Fruit fly (Drosophila melanogaster): ENCODE data around the gene CG12347.

The CG12347 gene

dm6 chr3R:17949362-17950121, 43.3 kb downstream of the CG12347 start:
- TF ChIP-seq CG8301 (tag; optimal IDR thresholded peaks at IDR 0.05) (peak; percentile 52), CG15710 (tag; optimal IDR thresholded peaks at IDR 0.05) (peak; percentile 53), Ets98B (GFP tag; IDR thresholded peaks at IDR 0.05) (peak; percentile 39; the same call in 1 of the 2 replicates), fd96Ca (GFP tag; IDR thresholded peaks at IDR 0.05) (peak; percentile 77), gl (tag; optimal IDR thresholded peaks at IDR 0.05) (no peak), rn (GFP tag; IDR thresholded peaks at IDR 0.05) (no peak), Pif1A (GFP tag; optimal IDR thresholded peaks at IDR 0.05) (peak; percentile 68), CG8159 (tag; optimal IDR thresholded peaks at IDR 0.05) (peak; percentile 61), CG10348 (GFP tag; IDR thresholded peaks at IDR 0.05) (0 out of 2 replicates have a peak, but pooled peaks have one; percentile 33), CG13204 (GFP tag; optimal IDR thresholded peaks at IDR 0.05) (no peak), CG12605 (GFP tag; IDR thresholded peaks at IDR 0.05) (no peak), EcR (GFP tag; optimal IDR thresholded peaks at IDR 0.05) (no peak), CG14655 (GFP tag; optimal IDR thresholded peaks at IDR 0.05) (peak; percentile 64), Pif1B (GFP tag; optimal IDR thresholded peaks at IDR 0.05) (peak; percentile 46), Snoo (tag; optimal IDR thresholded peaks at IDR 0.05) (peak; percentile 59), CG9948 (tag; optimal IDR thresholded peaks at IDR 0.05) (peak; percentile 53), D1 (tag; optimal IDR thresholded peaks at IDR 0.05) (no peak), CG4496 (GFP tag; IDR thresholded peaks at IDR 0.05) (peak; percentile 67), CG17806 (tag; optimal IDR thresholded peaks at IDR 0.05) (peak; percentile 44), CG34367 (tag; optimal IDR thresholded peaks at IDR 0.05) (peak; percentile 16), CG32121 (GFP tag; IDR thresholded peaks at IDR 0.05) (peak; percentile 72)

DNA sequence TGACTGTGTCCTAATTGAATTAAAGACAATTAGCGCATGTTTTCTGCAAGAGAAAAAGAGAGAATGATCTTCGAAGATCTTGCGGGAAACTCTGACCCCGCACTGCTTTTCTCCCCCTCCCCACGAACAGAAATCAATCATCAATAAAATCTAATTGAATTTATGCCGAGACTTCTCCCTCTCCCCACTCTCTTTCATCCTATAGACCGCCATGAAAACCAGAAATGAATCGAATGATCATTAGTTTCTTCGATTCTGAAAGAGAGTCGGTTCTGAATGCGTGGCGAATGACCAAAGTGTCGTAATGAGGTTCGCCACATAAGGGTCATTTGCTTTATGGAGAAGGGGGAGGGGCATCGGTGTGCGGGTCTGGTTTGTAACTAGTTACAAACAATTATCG, 44.2 kb downstream of the CG12347 start:
- TF ChIP-seq Ets98B (GFP tag; IDR thresholded peaks at IDR 0.05) (no peak), CG32121 (GFP tag; IDR thresholded peaks at IDR 0.05) (no peak), Pif1B (GFP tag; optimal IDR thresholded peaks at IDR 0.05) (no peak), Snoo (tag; optimal IDR thresholded peaks at IDR 0.05) (no peak), D1 (tag; optimal IDR thresholded peaks at IDR 0.05) (no peak), CG12605 (GFP tag; IDR thresholded peaks at IDR 0.05) (no peak), CG15710 (tag; optimal IDR thresholded peaks at IDR 0.05) (no peak), EcR (GFP tag; optimal IDR thresholded peaks at IDR 0.05) (no peak), Pif1A (GFP tag; optimal IDR thresholded peaks at IDR 0.05) (no peak), CG8301 (tag; optimal IDR thresholded peaks at IDR 0.05) (no peak), CG8159 (tag; optimal IDR thresholded peaks at IDR 0.05) (no peak), CG4496 (GFP tag; IDR thresholded peaks at IDR 0.05) (no peak), CG14655 (GFP tag; optimal IDR thresholded peaks at IDR 0.05) (no peak), rn (GFP tag; IDR thresholded peaks at IDR 0.05) (no peak), gl (tag; optimal IDR thresholded peaks at IDR 0.05) (no peak), CG10348 (GFP tag; IDR thresholded peaks at IDR 0.05) (no peak)

DNA sequence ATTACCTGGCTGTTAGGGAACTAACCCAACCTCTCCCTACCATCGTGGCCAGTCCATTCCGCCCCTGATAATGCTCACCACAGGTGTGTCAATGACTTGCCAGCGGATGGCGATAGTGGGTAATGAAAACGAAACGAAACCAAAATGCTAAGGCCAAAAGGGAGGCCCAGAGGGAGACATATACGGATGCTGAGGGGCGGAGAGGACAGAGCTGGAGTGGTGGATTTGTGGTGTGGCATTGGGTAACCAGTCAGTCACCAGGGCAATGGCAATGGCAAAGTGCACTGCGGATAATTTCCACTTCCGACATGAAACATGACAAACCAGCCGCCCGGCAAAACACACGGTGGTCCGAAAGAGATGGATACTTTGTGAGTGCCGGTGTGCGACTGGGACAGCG, 45.0 kb downstream of the CG12347 start:
- TF ChIP-seq D1 (tag; optimal IDR thresholded peaks at IDR 0.05) (no peak), EcR (GFP tag; optimal IDR thresholded peaks at IDR 0.05) (peak; percentile 29), rn (GFP tag; IDR thresholded peaks at IDR 0.05) (no peak), CG10348 (GFP tag; IDR thresholded peaks at IDR 0.05) (no peak)

dm6 chr3R:17951780-17952179, 45.5 kb downstream of the CG12347 start:
- peak; percentile 40 for TF ChIP-seq CG8159 (tag; optimal IDR thresholded peaks at IDR 0.05)
- TF ChIP-seq CG14655 (GFP tag; optimal IDR thresholded peaks at IDR 0.05) = peak; percentile 16
- no peak for TF ChIP-seq Ets98B (GFP tag; IDR thresholded peaks at IDR 0.05)
- TF ChIP-seq CG4496 (GFP tag; IDR thresholded peaks at IDR 0.05) = no peak

dm6 chr3R:17952412-17952811, 46.2 kb downstream of the CG12347 start:
- no peak for TF ChIP-seq fd96Ca (GFP tag; IDR thresholded peaks at IDR 0.05)
- no peak for TF ChIP-seq Pif1A (GFP tag; optimal IDR thresholded peaks at IDR 0.05)
- TF ChIP-seq CG34367 (tag; optimal IDR thresholded peaks at IDR 0.05) = no peak
- no peak for TF ChIP-seq CG9948 (tag; optimal IDR thresholded peaks at IDR 0.05)
- TF ChIP-seq CG4496 (GFP tag; IDR thresholded peaks at IDR 0.05) = no peak
- no peak for TF ChIP-seq Snoo (tag; optimal IDR thresholded peaks at IDR 0.05)
- no peak for TF ChIP-seq gl (tag; optimal IDR thresholded peaks at IDR 0.05)
- TF ChIP-seq CG17806 (tag; optimal IDR thresholded peaks at IDR 0.05) = no peak
- TF ChIP-seq CG14655 (GFP tag; optimal IDR thresholded peaks at IDR 0.05) = no peak
- no peak for TF ChIP-seq CG8301 (tag; optimal IDR thresholded peaks at IDR 0.05)
- TF ChIP-seq D1 (tag; optimal IDR thresholded peaks at IDR 0.05) = no peak
- TF ChIP-seq CG32121 (GFP tag; IDR thresholded peaks at IDR 0.05) = no peak
- no peak for TF ChIP-seq CG8159 (tag; optimal IDR thresholded peaks at IDR 0.05)
- TF ChIP-seq CG10348 (GFP tag; IDR thresholded peaks at IDR 0.05) = no peak
- TF ChIP-seq CG13204 (GFP tag; optimal IDR thresholded peaks at IDR 0.05) = no peak
- TF ChIP-seq EcR (GFP tag; optimal IDR thresholded peaks at IDR 0.05) = no peak
- no peak for TF ChIP-seq Ets98B (GFP tag; IDR thresholded peaks at IDR 0.05)

DNA sequence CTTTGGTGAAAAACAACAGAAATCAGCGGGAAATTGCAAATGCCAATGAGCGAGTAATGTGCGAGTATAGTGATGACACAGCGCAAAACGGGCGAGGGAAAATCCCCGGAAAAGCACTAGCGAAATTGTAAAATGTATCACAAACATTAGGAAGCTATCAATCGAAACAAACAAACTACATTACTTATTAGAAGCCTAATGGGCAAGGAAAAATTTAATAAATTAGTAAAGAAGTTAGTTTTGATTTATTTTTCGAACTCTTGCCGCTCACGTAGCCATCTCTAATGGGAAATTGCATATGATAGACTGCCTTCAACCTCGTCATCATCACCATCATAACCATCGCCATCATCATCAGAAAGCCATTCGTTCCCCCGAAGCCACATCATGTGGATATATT, 47.6 kb downstream of the CG12347 start:
- TF ChIP-seq D1 (tag; optimal IDR thresholded peaks at IDR 0.05) (no peak), fd96Ca (GFP tag; IDR thresholded peaks at IDR 0.05) (no peak), CG15710 (tag; optimal IDR thresholded peaks at IDR 0.05) (no peak), CG14655 (GFP tag; optimal IDR thresholded peaks at IDR 0.05) (peak; percentile 47), Pif1B (GFP tag; optimal IDR thresholded peaks at IDR 0.05) (no peak), CG8301 (tag; optimal IDR thresholded peaks at IDR 0.05) (peak; percentile 17), CG12605 (GFP tag; IDR thresholded peaks at IDR 0.05) (no peak), rn (GFP tag; IDR thresholded peaks at IDR 0.05) (no peak), CG34367 (tag; optimal IDR thresholded peaks at IDR 0.05) (no peak), Snoo (tag; optimal IDR thresholded peaks at IDR 0.05) (no peak), CG32121 (GFP tag; IDR thresholded peaks at IDR 0.05) (no peak), CG9948 (tag; optimal IDR thresholded peaks at IDR 0.05) (no peak), EcR (GFP tag; optimal IDR thresholded peaks at IDR 0.05) (no peak), CG13204 (GFP tag; optimal IDR thresholded peaks at IDR 0.05) (no peak), CG17806 (tag; optimal IDR thresholded peaks at IDR 0.05) (no peak), CG4496 (GFP tag; IDR thresholded peaks at IDR 0.05) (peak; percentile 52; the same call in 1 of the 3 replicates), gl (tag; optimal IDR thresholded peaks at IDR 0.05) (no peak), CG8159 (tag; optimal IDR thresholded peaks at IDR 0.05) (no peak), Pif1A (GFP tag; optimal IDR thresholded peaks at IDR 0.05) (no peak)

Data from whole organism, pupa.